Worm (Caenorhabditis elegans) whole organism, early embryonic: ENCODE data around the gene dct-16.
"Not testable (repeated sequence)": the region's sequence is repeated elsewhere in the genome, so short reads cannot be mapped to it uniquely, and the experiment has no call there.

Experiments
- aly-1 ChIP-seq: sonication (generic microtip); optimal IDR thresholded peaks from 2 replicates; lab custom pipeline; 2016; ENCODE audit warnings: missing genetic modification characterization, missing compliant biosample characterization
- ama-1 ChIP-seq: fragments of 150-350 bp; optimal IDR thresholded peaks from 2 replicates; lab custom pipeline; 2014
- ceh-36 ChIP-seq: sonication (generic microtip); optimal IDR thresholded peaks from 2 replicates; lab custom pipeline; 2016; ENCODE audit warnings: missing genetic modification characterization, inconsistent platforms, missing compliant biosample characterization
- ets-7 ChIP-seq: sonication (generic microtip); optimal IDR thresholded peaks from 2 replicates; lab custom pipeline; 2016; ENCODE audit warnings: missing genotype, missing genetic modification characterization, missing compliant biosample characterization
- flt-1 ChIP-seq: fragments of 200-800 bp; sonication (Bioruptor generic); IDR thresholded peaks from 2 replicates; pipeline ENCODE4 v1.3.6; 2022; ENCODE audit warnings: missing genetic modification characterization, missing compliant biosample characterization
- hmbx-1 ChIP-seq: sonication (generic microtip); optimal IDR thresholded peaks from 2 replicates; lab custom pipeline; 2016; ENCODE audit warnings: mild to moderate bottlenecking, missing genetic modification characterization, missing compliant biosample characterization
- sea-1 ChIP-seq: fragments of 200-800 bp; sonication (Bioruptor generic); conservative IDR thresholded peaks from 2 replicates; pipeline ENCODE4 v1.3.6; 2022; ENCODE audit warnings: missing genetic modification characterization, missing compliant biosample characterization

DNA sequence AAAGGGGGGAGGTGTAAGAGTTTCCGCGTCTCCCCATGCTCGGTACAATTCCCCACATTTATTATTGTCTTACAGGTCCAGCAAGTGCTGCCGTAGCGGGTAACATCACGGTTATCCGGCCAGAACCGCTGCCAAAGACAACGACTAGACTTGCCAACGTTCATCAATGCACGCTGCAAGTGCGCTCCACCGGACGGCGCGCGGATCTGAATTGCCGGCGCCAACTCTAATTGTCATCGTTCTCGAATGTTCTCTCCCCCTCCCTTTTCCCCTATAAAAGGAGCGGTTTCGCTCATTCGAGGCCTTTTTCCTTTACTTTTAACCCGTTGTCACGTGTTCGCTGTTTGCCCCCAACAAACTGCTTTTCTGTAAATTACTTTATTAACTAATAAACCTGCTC, 14.8 kb upstream of the dct-16 start, which contains the start of gene Y38H6C.8:
- not testable (repeated sequence) for TF ChIP-seq ama-1 (lab: Kevin White, UChicago); flt-1 (GFP tag; lab: Robert Waterston, UW); ets-7 (tag; lab: Kevin White, UChicago); hmbx-1 (tag; lab: Kevin White, UChicago); aly-1 (tag; lab: Kevin White, UChicago); sea-1 (GFP tag; lab: Robert Waterston, UW); ceh-36
